Worm (Caenorhabditis elegans) whole organism, L1 larva: ENCODE results near the gene R05G9R.1.

ENCODE experiments used
- C34B4.2 ChIP-seq: sonication (generic microtip); optimal IDR thresholded peaks from 2 replicates; lab custom pipeline; 2017; ENCODE audit warnings: mild to moderate bottlenecking, missing genetic modification characterization, missing compliant biosample characterization
- aha-1 ChIP-seq: fragments of 150-350 bp; optimal IDR thresholded peaks from 2 replicates; lab custom pipeline; 2014; ENCODE audit warnings: missing biosample characterization, missing genetic modification characterization
- blmp-1 ChIP-seq: fragments of 150-350 bp; optimal IDR thresholded peaks from 2 replicates; lab custom pipeline; 2014; ENCODE audit warnings: missing biosample characterization, missing genetic modification characterization
- ceh-8 ChIP-seq: fragments of 200-800 bp; sonication (Bioruptor generic); optimal IDR thresholded peaks from 2 replicates; lab custom pipeline; 2018; ENCODE audit warnings: mild to moderate bottlenecking, missing genetic modification characterization, moderate library complexity, missing compliant biosample characterization
- ceh-82 ChIP-seq, 3 experiments: fragments of 150-350 bp in 1 of 3; sonication (generic microtip) in 2 of 3; optimal IDR thresholded peaks; 2 replicates each; lab custom pipeline; 2014 to 2017; ENCODE audit warnings: missing biosample characterization in 3 of 3, missing genetic modification characterization in 3 of 3
- dpl-1 ChIP-seq, 3 experiments: fragments of 150-350 bp in 2 of 3; sonication (generic microtip) in 1 of 3; optimal IDR thresholded peaks; 2 replicates each; lab custom pipeline; 2014 to 2017; ENCODE audit warnings: missing biosample characterization in 3 of 3, missing genetic modification characterization in 3 of 3, missing genetic modification reagents in 3 of 3
- efl-1 ChIP-seq, 4 experiments: fragments of 150-350 bp; optimal IDR thresholded peaks in 3 of 4; peaks in 1 of 4; 1 replicate in 1 of 4; 2 replicates in 3 of 4; lab custom pipeline; 2014; ENCODE audit warnings: missing biosample characterization in 2 of 4, missing genetic modification characterization in 2 of 4, missing genetic modification reagents in 2 of 4
- egl-27 ChIP-seq, 2 experiments: fragments of 150-350 bp in 1 of 2; sonication (generic microtip); optimal IDR thresholded peaks; 3 replicates each; lab custom pipeline; 2017 to 2018; ENCODE audit warnings: missing biosample characterization in 2 of 2, missing genetic modification characterization in 2 of 2, missing genetic modification reagents in 2 of 2
- elt-2 ChIP-seq: sonication (generic microtip); optimal IDR thresholded peaks from 2 replicates; lab custom pipeline; 2016; ENCODE audit warnings: missing genetic modification characterization, mild to moderate bottlenecking, inconsistent platforms, missing compliant biosample characterization, missing genetic modification reagents
- elt-3 ChIP-seq, 6 experiments: fragments of 150-350 bp in 1 of 6; sonication (generic microtip); optimal IDR thresholded peaks; 2 replicates each; lab custom pipeline; 2017 to 2018; ENCODE audit warnings: missing biosample characterization in 6 of 6, missing genetic modification characterization in 6 of 6, inconsistent platforms in 1 of 6
- fkh-10 ChIP-seq: sonication (generic microtip); optimal IDR thresholded peaks from 2 replicates; lab custom pipeline; 2017; ENCODE audit warnings: missing biosample characterization, missing genetic modification reagents, missing genetic modification characterization
- grh-1 ChIP-seq: fragments of 200-800 bp; sonication (Bioruptor generic); IDR thresholded peaks from 2 replicates; pipeline ENCODE4 v1.3.6; 2022; ENCODE audit warnings: missing genetic modification reagents, missing genetic modification characterization, missing compliant biosample characterization
- lin-14 ChIP-seq: fragments of 200-800 bp; sonication (Bioruptor generic); optimal IDR thresholded peaks from 2 replicates; lab custom pipeline; 2018; ENCODE audit warnings: mild to moderate bottlenecking, missing genetic modification characterization, moderate library complexity, missing compliant biosample characterization
- lir-3 ChIP-seq: sonication (generic microtip); optimal IDR thresholded peaks from 2 replicates; lab custom pipeline; 2016; ENCODE audit warnings: mild to moderate bottlenecking, missing genetic modification characterization, moderate library complexity, missing compliant biosample characterization; ENCODE audit not compliant: poor library complexity
- lsy-2 ChIP-seq, 2 experiments: fragments of 150-350 bp; optimal IDR thresholded peaks; 2 replicates each; lab custom pipeline; 2014; ENCODE audit warnings: missing biosample characterization in 2 of 2, missing genetic modification characterization in 2 of 2
- mef-2 ChIP-seq: fragments of 150-350 bp; optimal IDR thresholded peaks from 2 replicates; lab custom pipeline; 2014; ENCODE audit warnings: missing biosample characterization, missing genetic modification characterization
- nhr-11 ChIP-seq: fragments of 150-350 bp; optimal IDR thresholded peaks from 2 replicates; lab custom pipeline; 2014; ENCODE audit warnings: missing biosample characterization, missing genetic modification characterization
- nhr-19 ChIP-seq: fragments of 200-800 bp; sonication (Bioruptor generic); conservative IDR thresholded peaks from 2 replicates; pipeline ENCODE4 v1.3.6; 2022; ENCODE audit warnings: missing genetic modification characterization, missing compliant biosample characterization
- nhr-20 ChIP-seq: sonication (generic microtip); optimal IDR thresholded peaks from 2 replicates; lab custom pipeline; 2016; ENCODE audit warnings: mild to moderate bottlenecking, missing genetic modification characterization, missing compliant biosample characterization
- nhr-28 ChIP-seq: fragments of 150-350 bp; optimal IDR thresholded peaks from 2 replicates; lab custom pipeline; 2014; ENCODE audit warnings: missing biosample characterization, missing genetic modification characterization
- nhr-47 ChIP-seq: sonication (generic microtip); optimal IDR thresholded peaks from 2 replicates; lab custom pipeline; 2016; ENCODE audit warnings: mild to moderate bottlenecking, missing genetic modification characterization, moderate library complexity, missing compliant biosample characterization
- nhr-77 ChIP-seq: fragments of 150-350 bp; optimal IDR thresholded peaks from 2 replicates; lab custom pipeline; 2014; ENCODE audit warnings: missing biosample characterization, missing genetic modification characterization
- nhr-84 ChIP-seq: sonication (generic microtip); optimal IDR thresholded peaks from 2 replicates; lab custom pipeline; 2017; ENCODE audit warnings: missing biosample characterization, missing genetic modification characterization
- nhr-85 ChIP-seq: sonication (generic microtip); peaks from one replicate; lab custom pipeline; 2016; ENCODE audit warnings: missing genetic modification characterization, inconsistent platforms, missing compliant biosample characterization
- pag-3 ChIP-seq: sonication (generic microtip); optimal IDR thresholded peaks from 2 replicates; lab custom pipeline; 2017; ENCODE audit warnings: missing genetic modification characterization, mild to moderate bottlenecking, missing compliant biosample characterization, antibody characterized with exemption, borderline replicate concordance; ENCODE audit not compliant: insufficient read depth
- pqm-1 ChIP-seq: sonication (generic microtip); optimal IDR thresholded peaks from 3 replicates; lab custom pipeline; 2017; ENCODE audit warnings: missing biosample characterization, missing genetic modification characterization
- rnt-1 ChIP-seq: sonication (generic microtip); optimal IDR thresholded peaks from 2 replicates; lab custom pipeline; 2016; ENCODE audit warnings: mild to moderate bottlenecking, missing genetic modification characterization, moderate library complexity, missing compliant biosample characterization
- skn-1 ChIP-seq: fragments of 150-350 bp; optimal IDR thresholded peaks from 2 replicates; lab custom pipeline; 2014; ENCODE audit warnings: missing biosample characterization, missing genetic modification characterization
- tbx-2 ChIP-seq: sonication (generic microtip); optimal IDR thresholded peaks from 2 replicates; lab custom pipeline; 2016; ENCODE audit warnings: missing genetic modification characterization, missing compliant biosample characterization
- tlp-1 ChIP-seq: fragments of 150-350 bp; optimal IDR thresholded peaks from 2 replicates; lab custom pipeline; 2014; ENCODE audit warnings: missing biosample characterization, missing genetic modification characterization
- unc-62 ChIP-seq: fragments of 150-350 bp; optimal IDR thresholded peaks from 2 replicates; lab custom pipeline; 2014; ENCODE audit warnings: missing biosample characterization, missing genetic modification reagents, missing genetic modification characterization
- unc-98 ChIP-seq: fragments of 200-800 bp; sonication (Bioruptor generic); IDR thresholded peaks from 2 replicates; pipeline ENCODE4 v1.3.6; 2022; ENCODE audit warnings: missing genetic modification characterization, missing compliant biosample characterization
- vab-15 ChIP-seq: sonication (generic microtip); optimal IDR thresholded peaks from 2 replicates; lab custom pipeline; 2017; ENCODE audit warnings: missing genotype, mild to moderate bottlenecking, missing genetic modification characterization, missing compliant biosample characterization
- xbp-1 ChIP-seq: sonication (generic microtip); optimal IDR thresholded peaks from 2 replicates; lab custom pipeline; 2016; ENCODE audit warnings: missing genetic modification characterization, missing compliant biosample characterization
- zip-4 ChIP-seq: fragments of 200-800 bp; sonication (Bioruptor generic); optimal IDR thresholded peaks from 2 replicates; lab custom pipeline; 2018; ENCODE audit warnings: mild to moderate bottlenecking, missing genetic modification characterization, moderate library complexity, missing compliant biosample characterization
- ztf-11 ChIP-seq, 2 experiments: sonication (generic microtip); optimal IDR thresholded peaks; 2 replicates each; lab custom pipeline; 2016 to 2017; ENCODE audit warnings: missing genetic modification characterization in 2 of 2, missing biosample characterization in 1 of 2, missing compliant biosample characterization in 1 of 2
- ztf-4 ChIP-seq: fragments of 150-350 bp; optimal IDR thresholded peaks from 2 replicates; lab custom pipeline; 2014; ENCODE audit warnings: missing biosample characterization, missing genetic modification characterization

The R05G9R.1 gene

DNA sequence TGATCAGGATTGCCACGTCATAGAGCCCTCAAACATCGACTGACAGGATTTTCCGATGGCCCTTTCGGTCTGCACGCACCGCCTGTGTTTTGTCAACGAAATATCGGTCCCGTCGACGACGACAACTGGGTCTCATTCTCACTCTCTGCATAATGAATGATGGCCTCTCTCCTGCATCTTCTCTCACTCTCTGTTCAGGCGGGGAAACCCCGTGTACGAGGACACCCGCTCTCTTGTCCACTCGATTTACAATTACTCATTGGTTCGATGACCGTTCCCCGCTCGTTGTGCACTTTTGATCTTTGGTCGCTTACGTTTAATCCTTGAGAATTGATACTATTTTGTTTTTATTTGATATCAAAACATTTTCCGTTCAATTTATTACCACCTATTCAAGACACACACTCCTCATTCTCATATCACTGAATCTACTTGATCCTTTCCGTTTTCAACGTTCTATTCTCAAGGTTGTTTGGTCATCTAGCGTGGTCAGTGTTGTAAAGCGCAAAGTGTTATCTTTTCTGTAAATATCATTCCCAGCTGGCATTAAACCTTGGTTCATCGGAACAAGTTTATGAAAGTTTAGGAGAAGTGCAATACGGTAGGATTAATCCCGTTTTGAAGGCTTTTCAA lies 8.9 kb upstream of the R05G9R.1 start:
- TF ChIP-seq nhr-20 (tag; lab: Kevin White, UChicago) (peak; percentile 13), pqm-1 (tag; lab: Kevin White, UChicago) (no peak), mef-2 (tag; lab: Kevin White, UChicago) (no peak), elt-3 (tag; optimal IDR thresholded peaks at IDR 0.05; lab: Kevin White, UChicago) (peak in 3 of 6 experiments; percentile 4 to 60 (median 11)), nhr-85 (tag; lab: Kevin White, UChicago) (peak; percentile 82), nhr-77 (tag; lab: Kevin White, UChicago) (no peak), unc-62 (no peak), lir-3 (tag; lab: Kevin White, UChicago) (no peak), ceh-8 (no peak), efl-1 (optimal IDR thresholded peaks at IDR 0.05; lab: Kevin White, UChicago) (no peak), efl-1 (GFP tag; optimal IDR thresholded peaks at IDR 0.05 in 1 of 2; lab: Kevin White, UChicago) (peak in 1 of 2 experiments; percentile 64), blmp-1 (peak; percentile 47), dpl-1 (GFP tag; optimal IDR thresholded peaks at IDR 0.05; lab: Kevin White, UChicago) (no peak), skn-1 (tag; lab: Kevin White, UChicago) (no peak), lin-14 (GFP tag; lab: Kevin White, UChicago) (peak; percentile 62), nhr-11 (tag; lab: Kevin White, UChicago) (no peak), nhr-47 (no peak)

DNA sequence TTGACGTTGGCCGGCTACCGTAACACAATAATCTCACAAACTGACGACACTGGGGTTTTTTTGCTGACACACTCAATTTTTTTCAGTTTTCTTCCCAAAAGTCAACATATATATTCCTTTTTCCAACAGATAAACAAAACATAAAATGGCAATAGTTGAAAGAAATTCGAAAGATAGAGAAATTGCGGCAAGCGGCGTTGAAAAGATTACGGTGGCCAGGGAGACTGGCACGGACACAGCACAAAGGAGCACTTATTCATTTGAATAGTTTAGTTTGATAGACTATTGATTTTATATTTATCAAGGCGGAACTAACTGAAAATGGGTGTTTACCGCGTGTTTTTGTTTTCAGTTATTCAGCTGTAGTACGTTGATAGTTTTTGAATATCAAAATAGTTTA lies 7.5 kb upstream of the R05G9R.1 start, which contains the start of gene toe-2:
TSS of gene toe-2 (minus strand) at position 70 of the 400 bp plus-strand sequence.
- TF ChIP-seq nhr-28 (no peak), ceh-82 (tag; optimal IDR thresholded peaks at IDR 0.05; lab: Kevin White, UChicago) (no peak), xbp-1 (no peak), nhr-19 (no peak), zip-4 (GFP tag; lab: Kevin White, UChicago) (no peak), ztf-4 (tag; lab: Kevin White, UChicago) (no peak), rnt-1 (tag; lab: Kevin White, UChicago) (no peak), dpl-1 (GFP tag; optimal IDR thresholded peaks at IDR 0.05; lab: Kevin White, UChicago) (no peak), C34B4.2 (no peak), tbx-2 (tag; lab: Kevin White, UChicago) (no peak), grh-1 (GFP tag; lab: Robert Waterston, UW) (no peak), vab-15 (tag; lab: Kevin White, UChicago) (no peak), ztf-11 (tag; optimal IDR thresholded peaks at IDR 0.05; lab: Kevin White, UChicago) (no peak), fkh-10 (GFP tag; lab: Kevin White, UChicago) (no peak), nhr-11 (tag; lab: Kevin White, UChicago) (no peak), lsy-2 (tag; optimal IDR thresholded peaks at IDR 0.05; lab: Kevin White, UChicago) (no peak), nhr-84 (tag; lab: Kevin White, UChicago) (no peak)

DNA sequence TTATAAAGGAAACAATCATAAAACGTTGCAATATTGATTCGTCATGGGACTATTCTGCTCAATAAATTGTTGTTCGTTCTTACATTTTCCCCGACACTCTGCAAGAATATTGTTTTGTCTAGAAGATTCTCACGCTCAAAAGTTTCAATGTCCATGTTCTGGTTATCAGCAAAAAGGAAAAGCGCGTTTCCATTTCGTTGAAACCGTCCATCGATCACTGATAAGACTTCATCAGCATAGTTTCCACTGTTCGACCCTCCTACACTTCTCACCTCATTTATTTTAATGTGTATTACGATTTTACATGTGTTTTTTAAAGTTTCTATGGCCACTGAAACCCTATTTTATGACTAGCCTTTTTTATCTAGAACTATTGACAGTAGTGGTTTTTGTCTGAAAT lies 6.3 kb upstream of the R05G9R.1 start:
- TF ChIP-seq elt-2 (tag; lab: Kevin White, UChicago) (peak; percentile 57), skn-1 (tag; lab: Kevin White, UChicago) (no peak), unc-62 (no peak), tlp-1 (tag; lab: Kevin White, UChicago) (no peak), pag-3 (tag; lab: Kevin White, UChicago) (no peak), pqm-1 (tag; lab: Kevin White, UChicago) (peak; percentile 45), egl-27 (tag; optimal IDR thresholded peaks at IDR 0.05; lab: Kevin White, UChicago) (no peak), blmp-1 (peak; percentile 40), unc-98 (GFP tag; lab: Robert Waterston, UW) (no peak), efl-1 (optimal IDR thresholded peaks at IDR 0.05; lab: Kevin White, UChicago) (no peak), efl-1 (GFP tag; optimal IDR thresholded peaks at IDR 0.05 in 1 of 2; lab: Kevin White, UChicago) (peak in 1 of 2 experiments; percentile 87), nhr-28 (no peak), aha-1 (tag; lab: Kevin White, UChicago) (no peak)
